Fruit fly (Drosophila melanogaster): ENCODE measurements around the gene CG34027.

The CG34027 gene

DNA sequence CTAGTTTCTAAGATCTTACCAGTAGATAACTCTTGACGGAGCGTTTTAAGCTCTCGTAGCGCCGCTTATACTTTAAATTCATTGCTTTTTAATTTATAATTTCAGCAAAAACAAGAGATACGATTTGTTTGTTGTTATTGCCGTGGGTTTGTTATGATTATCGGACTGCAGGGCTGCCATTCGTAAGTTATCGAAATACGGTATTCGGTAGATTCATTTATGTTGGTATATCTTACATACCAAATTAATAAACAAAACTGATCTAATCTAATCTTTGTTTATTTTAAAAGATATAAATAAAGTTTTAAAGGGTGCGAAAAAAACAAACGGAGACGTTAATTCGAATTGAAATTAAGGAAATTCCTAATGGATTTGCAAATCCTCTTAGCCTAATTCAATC, 52.8 kb downstream of the CG34027 start, which contains the start of the genes CG31111 and stac (continued):
- no peak for TF ChIP-seq Doc2 (GFP tag; IDR thresholded peaks at IDR 0.05)
- TF ChIP-seq CG3995 (GFP tag; optimal IDR thresholded peaks at IDR 0.05), result no peak
- no peak for TF ChIP-seq CG13296 (GFP tag; optimal IDR thresholded peaks at IDR 0.05)
- no peak for TF ChIP-seq CG17359 (tag; optimal IDR thresholded peaks at IDR 0.05)
- TF ChIP-seq CG2120 (GFP tag; optimal IDR thresholded peaks at IDR 0.05), result no peak
- TF ChIP-seq sim (GFP tag; IDR thresholded peaks at IDR 0.05), result no peak
- no peak for TF ChIP-seq CG10462 (GFP tag; optimal IDR thresholded peaks at IDR 0.05)
- no peak for TF ChIP-seq CG10979 (tag; optimal IDR thresholded peaks at IDR 0.05)
- no peak for TF ChIP-seq ci (GFP tag; IDR thresholded peaks at IDR 0.05)
- TF ChIP-seq Dad (GFP tag; optimal IDR thresholded peaks at IDR 0.05), result no peak
- peak; percentile 31 for TF ChIP-seq CG12659 (GFP tag; optimal IDR thresholded peaks at IDR 0.05)
- peak; percentile 44 for TF ChIP-seq pzg (GFP tag; optimal IDR thresholded peaks at IDR 0.05)
- no peak for TF ChIP-seq az2 (GFP tag; optimal IDR thresholded peaks at IDR 0.05)
- TF ChIP-seq Hmx (GFP tag; optimal IDR thresholded peaks at IDR 0.05), result peak; percentile 42
- TF ChIP-seq crol (GFP tag; IDR thresholded peaks at IDR 0.05), result no peak
- no peak for TF ChIP-seq D19B (GFP tag; optimal IDR thresholded peaks at IDR 0.05)
- peak; percentile 7; the same call in 1 of the 2 replicates for TF ChIP-seq amos (GFP tag; IDR thresholded peaks at IDR 0.05; ENCODE audit: partially characterized antibody)
- peak; percentile 14 for TF ChIP-seq sd (tag; optimal IDR thresholded peaks at IDR 0.05)
- no peak for TF ChIP-seq ham (GFP tag; IDR thresholded peaks at IDR 0.05)
- peak; percentile 46 for TF ChIP-seq CG9797 (GFP tag; optimal IDR thresholded peaks at IDR 0.05)
- TF ChIP-seq br (optimal IDR thresholded peaks at IDR 0.05), result no peak
- no peak for TF ChIP-seq sob (GFP tag; IDR thresholded peaks at IDR 0.05)
- no peak for TF ChIP-seq NfI (GFP tag; optimal IDR thresholded peaks at IDR 0.05)
- no peak for TF ChIP-seq nau (GFP tag; optimal IDR thresholded peaks at IDR 0.05)
- peak; percentile 90 for TF ChIP-seq trem (tag; optimal IDR thresholded peaks at IDR 0.05)
- peak; percentile 53 for TF ChIP-seq sens (GFP tag)
- peak; percentile 51 for TF ChIP-seq Fer1 (GFP tag; optimal IDR thresholded peaks at IDR 0.05)
- no peak for TF ChIP-seq bowl (GFP tag; IDR thresholded peaks at IDR 0.05)
- TF ChIP-seq grau (tag; optimal IDR thresholded peaks at IDR 0.05), result peak; percentile 14
- TF ChIP-seq pfk (GFP tag; optimal IDR thresholded peaks at IDR 0.05), result peak; percentile 44
- TF ChIP-seq CG9215 (GFP tag; IDR thresholded peaks at IDR 0.05), result no peak
- no peak for TF ChIP-seq CG10366 (GFP tag; IDR thresholded peaks at IDR 0.05)
- TF ChIP-seq pho (GFP tag; optimal IDR thresholded peaks at IDR 0.05), result no peak
- no peak for TF ChIP-seq CG2129 (GFP tag; IDR thresholded peaks at IDR 0.05; ENCODE audit: partially characterized antibody)
- no peak for TF ChIP-seq sisA (GFP tag; IDR thresholded peaks at IDR 0.05)
- TF ChIP-seq Spps (tag; optimal IDR thresholded peaks at IDR 0.05), result no peak
- TF ChIP-seq CG12769 (tag; optimal IDR thresholded peaks at IDR 0.05), result no peak
- TF ChIP-seq emc (GFP tag; optimal IDR thresholded peaks at IDR 0.05), result no peak
- TF ChIP-seq CG14860 (GFP tag; IDR thresholded peaks at IDR 0.05; ENCODE audit: partially characterized antibody), result no peak
- no peak for TF ChIP-seq ind (GFP tag; optimal IDR thresholded peaks at IDR 0.05)
- no peak for TF ChIP-seq nom (GFP tag; optimal IDR thresholded peaks at IDR 0.05)
- no peak for TF ChIP-seq CG8478 (optimal IDR thresholded peaks at IDR 0.05)
- TF ChIP-seq ro (GFP tag; IDR thresholded peaks at IDR 0.05), result no peak
- no peak for TF ChIP-seq esg (GFP tag; conservative IDR thresholded peaks at IDR 0.05)
- no peak for TF ChIP-seq CG15601 (tag; optimal IDR thresholded peaks at IDR 0.05)
- no peak for TF ChIP-seq CG5180 (GFP tag; optimal IDR thresholded peaks at IDR 0.05)
- no peak for TF ChIP-seq Hr3 (GFP tag; optimal IDR thresholded peaks at IDR 0.05)
- TF ChIP-seq CG4854 (GFP tag; optimal IDR thresholded peaks at IDR 0.05), result no peak
- no peak for TF ChIP-seq Sox100B (GFP tag; optimal IDR thresholded peaks at IDR 0.05)
- TF ChIP-seq CG3163 (GFP tag; optimal IDR thresholded peaks at IDR 0.05), result no peak
- peak; percentile 44 for TF ChIP-seq CG10147 (GFP tag; optimal IDR thresholded peaks at IDR 0.05)
- TF ChIP-seq B-H1 (GFP tag; IDR thresholded peaks at IDR 0.05), result no peak
- no peak for TF ChIP-seq maf-S (GFP tag; optimal IDR thresholded peaks at IDR 0.05)

Data from whole organism, embryonic.